Worm (Caenorhabditis elegans): ENCODE data around the gene ZK892.6.
"Not testable (repeated sequence)": the region's sequence is repeated elsewhere in the genome, so short reads cannot be mapped to it uniquely, and the experiment has no call there.

Gene ZK892.6

DNA sequence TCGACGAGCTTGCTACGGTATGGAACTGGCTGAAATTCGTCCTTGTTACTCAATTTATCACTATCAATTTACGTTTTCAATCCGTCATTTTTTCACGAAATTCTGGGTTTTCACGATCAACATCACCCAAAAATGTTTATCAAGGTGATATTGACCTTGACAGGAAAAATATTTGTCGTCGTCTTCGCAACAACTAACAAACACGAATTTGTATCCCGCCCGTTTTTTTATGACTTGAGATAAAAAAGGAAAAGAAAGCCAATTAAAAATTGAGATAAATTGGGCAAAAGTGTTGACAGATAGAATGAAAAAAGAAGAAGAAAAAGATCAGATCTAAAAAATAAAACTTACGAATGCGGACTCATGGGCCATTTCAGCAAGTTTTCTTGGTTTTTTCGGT, 31.0 kb upstream of the ZK892.6 start:
- no peak for TF ChIP-seq flt-1 (GFP tag; IDR thresholded peaks at IDR 0.05)
- no peak for TF ChIP-seq med-1 (GFP tag; optimal IDR thresholded peaks at IDR 0.05; ENCODE audit: insufficient read depth)
- no peak for TF ChIP-seq klf-2 (GFP tag; conservative IDR thresholded peaks at IDR 0.05)
- no peak for TF ChIP-seq ztf-23 (GFP tag; IDR thresholded peaks at IDR 0.05)

ce11 chrII:10008552-10008951, 28.6 kb upstream of the ZK892.6 start:
- TF ChIP-seq klf-2 (GFP tag; conservative IDR thresholded peaks at IDR 0.05) (no peak), med-1 (GFP tag; optimal IDR thresholded peaks at IDR 0.05; ENCODE audit: insufficient read depth) (no peak), tab-1 (GFP tag; IDR thresholded peaks at IDR 0.05) (no peak), ztf-23 (GFP tag; IDR thresholded peaks at IDR 0.05) (no peak), T22C8.4 (GFP tag; IDR thresholded peaks at IDR 0.05) (no peak), cog-1 (tag; optimal IDR thresholded peaks at IDR 0.05) (no peak), flt-1 (GFP tag; IDR thresholded peaks at IDR 0.05) (no peak), ref-1 (GFP tag; conservative IDR thresholded peaks at IDR 0.05) (no peak), ztf-29 (GFP tag; IDR thresholded peaks at IDR 0.05) (no peak)

ce11 chrII:10007917-10008316, 28.0 kb upstream of the ZK892.6 start, which contains the start of gene ZK892.5:
ZK892.5 (plus strand) TSS chrII:10008217.
- TF ChIP-seq ref-1 (GFP tag; conservative IDR thresholded peaks at IDR 0.05): no peak
- no peak for TF ChIP-seq med-1 (GFP tag; optimal IDR thresholded peaks at IDR 0.05; ENCODE audit: insufficient read depth)
- TF ChIP-seq flt-1 (GFP tag; IDR thresholded peaks at IDR 0.05): no peak
- no peak for TF ChIP-seq T22C8.4 (GFP tag; IDR thresholded peaks at IDR 0.05)
- TF ChIP-seq tab-1 (GFP tag; IDR thresholded peaks at IDR 0.05): no peak
- no peak for TF ChIP-seq ztf-23 (GFP tag; IDR thresholded peaks at IDR 0.05)
- no peak for TF ChIP-seq ztf-29 (GFP tag; IDR thresholded peaks at IDR 0.05)
- TF ChIP-seq cog-1 (tag; optimal IDR thresholded peaks at IDR 0.05): no peak
- TF ChIP-seq klf-2 (GFP tag; conservative IDR thresholded peaks at IDR 0.05): no peak

ce11 chrII:10006266-10006665, 26.3 kb upstream of the ZK892.6 start, which contains the start of gene ZK892.4:
ZK892.4 (plus strand) TSS chrII:10006566.
- not testable (repeated sequence) for TF ChIP-seq klf-2 (GFP tag; conservative IDR thresholded peaks at IDR 0.05); ztf-23 (GFP tag; IDR thresholded peaks at IDR 0.05); ztf-29 (GFP tag; IDR thresholded peaks at IDR 0.05)

DNA sequence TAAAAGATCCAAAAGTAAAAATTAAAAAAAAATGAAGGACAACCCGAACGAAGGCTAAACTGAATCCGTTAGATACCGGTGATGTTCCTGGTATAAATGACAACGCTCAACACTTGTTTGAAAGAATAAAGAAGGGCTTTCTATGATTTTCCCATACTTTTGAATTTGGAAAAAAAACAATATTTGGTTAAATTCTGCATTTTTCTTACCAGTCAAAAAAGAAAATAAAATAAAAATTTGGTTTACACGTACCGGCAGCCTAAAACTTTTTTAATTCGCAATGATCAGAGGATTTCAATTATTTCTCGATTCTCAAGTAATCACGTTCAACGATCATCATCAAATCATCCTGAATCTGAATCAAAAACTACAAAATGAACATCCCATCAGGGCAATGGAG, 21.6 kb upstream of the ZK892.6 start, which contains the start of gene ZK892.3:
Gene ZK892.3, plus strand, starts transcription at position 301 of the 400 bp plus-strand sequence.
- TF ChIP-seq T22C8.4 (GFP tag; IDR thresholded peaks at IDR 0.05) (no peak), klf-2 (GFP tag; conservative IDR thresholded peaks at IDR 0.05) (no peak), ztf-23 (GFP tag; IDR thresholded peaks at IDR 0.05) (no peak), ref-1 (GFP tag; conservative IDR thresholded peaks at IDR 0.05) (no peak), cog-1 (tag; optimal IDR thresholded peaks at IDR 0.05) (no peak), ztf-29 (GFP tag; IDR thresholded peaks at IDR 0.05) (no peak), flt-1 (GFP tag; IDR thresholded peaks at IDR 0.05) (no peak), tab-1 (GFP tag; IDR thresholded peaks at IDR 0.05) (no peak), med-1 (GFP tag; optimal IDR thresholded peaks at IDR 0.05; ENCODE audit: insufficient read depth) (no peak)

ce11 chrII:10001065-10001464, 21.1 kb upstream of the ZK892.6 start, which contains the start of gene nlt-1:
nlt-1 (minus strand) TSS chrII:10001142.
- TF ChIP-seq tab-1 (GFP tag; IDR thresholded peaks at IDR 0.05) (no peak), T22C8.4 (GFP tag; IDR thresholded peaks at IDR 0.05) (no peak), flt-1 (GFP tag; IDR thresholded peaks at IDR 0.05) (no peak), ztf-23 (GFP tag; IDR thresholded peaks at IDR 0.05) (no peak), ztf-29 (GFP tag; IDR thresholded peaks at IDR 0.05) (no peak)

ce11 chrII:9994679-9995078, 14.8 kb upstream of the ZK892.6 start:
- TF ChIP-seq T22C8.4 (GFP tag; IDR thresholded peaks at IDR 0.05) (no peak), ref-1 (GFP tag; conservative IDR thresholded peaks at IDR 0.05) (no peak), med-1 (GFP tag; optimal IDR thresholded peaks at IDR 0.05; ENCODE audit: insufficient read depth) (no peak)

- TF ChIP-seq ztf-23 (GFP tag; IDR thresholded peaks at IDR 0.05): no peak
- no peak for TF ChIP-seq ztf-29 (GFP tag; IDR thresholded peaks at IDR 0.05)
- no peak for TF ChIP-seq flt-1 (GFP tag; IDR thresholded peaks at IDR 0.05)
- no peak for TF ChIP-seq med-1 (GFP tag; optimal IDR thresholded peaks at IDR 0.05; ENCODE audit: insufficient read depth)
- no peak for TF ChIP-seq ref-1 (GFP tag; conservative IDR thresholded peaks at IDR 0.05)
- no peak for TF ChIP-seq cog-1 (tag; optimal IDR thresholded peaks at IDR 0.05)
- no peak for TF ChIP-seq tab-1 (GFP tag; IDR thresholded peaks at IDR 0.05)
- no peak for TF ChIP-seq klf-2 (GFP tag; conservative IDR thresholded peaks at IDR 0.05)
- no peak for TF ChIP-seq T22C8.4 (GFP tag; IDR thresholded peaks at IDR 0.05)
These were observed 12.5 kb upstream of the ZK892.6 start for ce11 chrII:9992474-9992873.

DNA sequence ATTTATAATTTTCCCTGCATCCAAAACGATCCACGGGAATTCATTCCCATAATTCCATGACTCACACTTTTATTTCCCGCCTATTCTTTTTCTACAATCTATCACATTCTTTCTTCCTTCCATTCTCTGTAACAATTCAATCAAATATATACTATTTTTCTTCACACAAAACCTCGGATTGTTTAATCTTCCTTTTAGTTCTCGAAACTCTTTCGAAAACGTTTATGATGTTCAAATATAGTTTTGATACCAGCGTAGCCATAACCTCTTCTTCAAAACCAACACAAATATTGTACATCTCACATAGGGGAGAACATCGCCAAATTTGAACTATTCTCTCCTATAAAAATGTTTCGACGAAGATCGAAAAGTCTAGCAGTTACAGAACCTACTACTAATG, 10.9 kb upstream of the ZK892.6 start, which contains the start of gene lec-3:
Gene lec-3, plus strand, starts transcription at position 301 of the 400 bp plus-strand sequence.
- TF ChIP-seq T22C8.4 (GFP tag; IDR thresholded peaks at IDR 0.05): no peak
- TF ChIP-seq med-1 (GFP tag; optimal IDR thresholded peaks at IDR 0.05; ENCODE audit: insufficient read depth): no peak
- no peak for TF ChIP-seq ref-1 (GFP tag; conservative IDR thresholded peaks at IDR 0.05)
- no peak for TF ChIP-seq cog-1 (tag; optimal IDR thresholded peaks at IDR 0.05)
- TF ChIP-seq flt-1 (GFP tag; IDR thresholded peaks at IDR 0.05): no peak
- TF ChIP-seq ztf-29 (GFP tag; IDR thresholded peaks at IDR 0.05): no peak
- no peak for TF ChIP-seq klf-2 (GFP tag; conservative IDR thresholded peaks at IDR 0.05)
- no peak for TF ChIP-seq tab-1 (GFP tag; IDR thresholded peaks at IDR 0.05)
- TF ChIP-seq ztf-23 (GFP tag; IDR thresholded peaks at IDR 0.05): no peak

DNA sequence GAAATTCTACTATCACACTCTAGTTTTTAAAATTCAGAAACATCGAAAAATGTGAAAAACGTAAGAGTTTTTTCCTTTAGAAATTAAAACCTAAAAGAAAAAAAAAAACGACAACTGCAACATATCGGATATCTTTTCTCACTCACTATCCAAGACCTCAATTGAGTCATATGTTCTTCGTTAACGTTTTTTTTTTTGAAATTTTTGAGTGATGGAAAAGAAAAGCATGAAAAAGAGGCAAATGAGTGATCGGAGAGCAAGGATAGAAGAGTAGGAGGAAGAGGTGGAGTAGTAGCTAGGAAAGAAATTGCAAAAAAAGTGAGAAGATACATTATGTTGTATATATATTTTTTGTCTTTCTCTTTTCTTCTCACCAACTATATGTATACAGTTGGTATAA, 9.6 kb upstream of the ZK892.6 start:
- TF ChIP-seq ztf-23 (GFP tag; IDR thresholded peaks at IDR 0.05) (no peak), ref-1 (GFP tag; conservative IDR thresholded peaks at IDR 0.05) (no peak)

ce11 chrII:9988620-9989019, 8.7 kb upstream of the ZK892.6 start:
- TF ChIP-seq T22C8.4 (GFP tag; IDR thresholded peaks at IDR 0.05): no peak
- no peak for TF ChIP-seq tab-1 (GFP tag; IDR thresholded peaks at IDR 0.05)
- no peak for TF ChIP-seq klf-2 (GFP tag; conservative IDR thresholded peaks at IDR 0.05)
- TF ChIP-seq ref-1 (GFP tag; conservative IDR thresholded peaks at IDR 0.05): no peak
- TF ChIP-seq med-1 (GFP tag; optimal IDR thresholded peaks at IDR 0.05; ENCODE audit: insufficient read depth): no peak
- TF ChIP-seq flt-1 (GFP tag; IDR thresholded peaks at IDR 0.05): no peak
- TF ChIP-seq ztf-23 (GFP tag; IDR thresholded peaks at IDR 0.05): no peak
- TF ChIP-seq cog-1 (tag; optimal IDR thresholded peaks at IDR 0.05): no peak
- no peak for TF ChIP-seq ztf-29 (GFP tag; IDR thresholded peaks at IDR 0.05)
